Worm (Caenorhabditis elegans) whole organism, L2 larva: Measurements from ENCODE around the gene clec-219.

ENCODE experiments used
- C34F6.9 ChIP-seq: fragments of 150-350 bp; optimal IDR thresholded peaks from 2 replicates; lab custom pipeline; 2014; ENCODE audit warnings: missing biosample characterization, missing genetic modification characterization
- F13H6.1 ChIP-seq: sonication (generic microtip); optimal IDR thresholded peaks from 2 replicates; lab custom pipeline; 2016; ENCODE audit warnings: missing genetic modification characterization, missing compliant biosample characterization
- R02D3.7 ChIP-seq: fragments of 150-350 bp; optimal IDR thresholded peaks from 2 replicates; lab custom pipeline; 2014; ENCODE audit warnings: missing biosample characterization, missing genetic modification characterization
- ZK546.5 ChIP-seq: sonication (generic microtip); optimal IDR thresholded peaks from 2 replicates; lab custom pipeline; 2017; ENCODE audit warnings: missing biosample characterization, missing genetic modification characterization
- alr-1 ChIP-seq: fragments of 150-350 bp; optimal IDR thresholded peaks from 2 replicates; lab custom pipeline; 2014; ENCODE audit warnings: missing biosample characterization, missing genetic modification characterization
- ama-1 ChIP-seq: fragments of 150-350 bp; optimal IDR thresholded peaks from 2 replicates; lab custom pipeline; 2018; ENCODE audit warnings: inconsistent platforms
- ceh-16 ChIP-seq: fragments of 150-350 bp; optimal IDR thresholded peaks from 2 replicates; lab custom pipeline; 2014; ENCODE audit warnings: missing biosample characterization, missing genetic modification characterization
- ceh-82 ChIP-seq: fragments of 150-350 bp; optimal IDR thresholded peaks from 2 replicates; lab custom pipeline; 2014; ENCODE audit warnings: missing biosample characterization, missing genetic modification characterization
- crh-2 ChIP-seq: sonication (generic microtip); optimal IDR thresholded peaks from 2 replicates; lab custom pipeline; 2017; ENCODE audit warnings: missing biosample characterization, missing genetic modification characterization
- elt-1 ChIP-seq: fragments of 150-350 bp; optimal IDR thresholded peaks from 2 replicates; lab custom pipeline; 2014; ENCODE audit warnings: missing biosample characterization, missing genetic modification characterization
- elt-3 ChIP-seq: sonication (generic microtip); optimal IDR thresholded peaks from 2 replicates; lab custom pipeline; 2017; ENCODE audit warnings: missing biosample characterization, missing genetic modification characterization
- fos-1 ChIP-seq: fragments of 150-350 bp; optimal IDR thresholded peaks from 2 replicates; lab custom pipeline; 2014; ENCODE audit warnings: missing biosample characterization, missing genetic modification characterization
- gmeb-1 ChIP-seq: fragments of 150-350 bp; optimal IDR thresholded peaks from 2 replicates; lab custom pipeline; 2014; ENCODE audit warnings: missing biosample characterization, missing genetic modification characterization
- lin-13 ChIP-seq: fragments of 150-350 bp; optimal IDR thresholded peaks from 2 replicates; lab custom pipeline; 2014; ENCODE audit warnings: missing biosample characterization, missing genetic modification reagents, missing genetic modification characterization
- lin-39 ChIP-seq: fragments of 150-350 bp; optimal IDR thresholded peaks from 2 replicates; lab custom pipeline; 2014; ENCODE audit warnings: missing biosample characterization, missing genetic modification reagents, missing genetic modification characterization
- lsy-2 ChIP-seq, 2 experiments: fragments of 150-350 bp in 1 of 2; sonication (generic microtip) in 1 of 2; optimal IDR thresholded peaks; 2 replicates each; lab custom pipeline; 2014 to 2017; ENCODE audit warnings: missing biosample characterization in 2 of 2, missing genetic modification characterization in 2 of 2
- mab-5 ChIP-seq: fragments of 150-350 bp; optimal IDR thresholded peaks from 2 replicates; lab custom pipeline; 2014; ENCODE audit warnings: missing biosample characterization, missing genetic modification characterization
- mbf-1 ChIP-seq: sonication (generic microtip); optimal IDR thresholded peaks from 2 replicates; lab custom pipeline; 2017; ENCODE audit warnings: missing biosample characterization, missing genetic modification characterization
- mdl-1 ChIP-seq, 2 experiments: fragments of 150-350 bp in 1 of 2; sonication (generic microtip) in 1 of 2; optimal IDR thresholded peaks; 2 replicates each; lab custom pipeline; 2017; ENCODE audit warnings: missing biosample characterization in 2 of 2, missing genetic modification characterization in 2 of 2
- nhr-10 ChIP-seq: sonication (generic microtip); optimal IDR thresholded peaks from 2 replicates; lab custom pipeline; 2017; ENCODE audit warnings: missing biosample characterization, missing genetic modification characterization
- nhr-11 ChIP-seq: fragments of 150-350 bp; optimal IDR thresholded peaks from 2 replicates; lab custom pipeline; 2014; ENCODE audit warnings: missing biosample characterization, missing genetic modification characterization
- nhr-12 ChIP-seq: fragments of 150-350 bp; optimal IDR thresholded peaks from 2 replicates; lab custom pipeline; 2014; ENCODE audit warnings: missing biosample characterization, missing genetic modification characterization
- nhr-21 ChIP-seq: fragments of 150-350 bp; optimal IDR thresholded peaks from 2 replicates; lab custom pipeline; 2014; ENCODE audit warnings: missing biosample characterization, missing genetic modification characterization
- nhr-23 ChIP-seq: fragments of 150-350 bp; optimal IDR thresholded peaks from 2 replicates; lab custom pipeline; 2014; ENCODE audit warnings: missing biosample characterization, missing genetic modification reagents, missing genetic modification characterization
- nhr-237 ChIP-seq: fragments of 150-350 bp; optimal IDR thresholded peaks from 2 replicates; lab custom pipeline; 2014; ENCODE audit warnings: missing biosample characterization, missing genetic modification characterization
- nhr-25 ChIP-seq: fragments of 150-350 bp; sonication (generic microtip); optimal IDR thresholded peaks from 3 replicates; lab custom pipeline; 2014; ENCODE audit warnings: missing biosample characterization, missing genetic modification characterization
- nhr-6 ChIP-seq: fragments of 150-350 bp; optimal IDR thresholded peaks from 2 replicates; lab custom pipeline; 2014; ENCODE audit warnings: missing biosample characterization, missing genetic modification characterization
- nhr-77 ChIP-seq: fragments of 150-350 bp; optimal IDR thresholded peaks from 2 replicates; lab custom pipeline; 2014; ENCODE audit warnings: missing biosample characterization, missing genetic modification characterization
- skn-1 ChIP-seq: sonication (generic microtip); optimal IDR thresholded peaks from 2 replicates; lab custom pipeline; 2017; ENCODE audit warnings: missing biosample characterization, missing genetic modification characterization
- sma-9 ChIP-seq, 2 experiments: fragments of 150-350 bp in 1 of 2; sonication (generic microtip) in 1 of 2; optimal IDR thresholded peaks; 2 replicates each; lab custom pipeline; 2014 to 2016; ENCODE audit warnings: missing genetic modification characterization in 2 of 2, mild to moderate bottlenecking in 1 of 2, missing biosample characterization in 1 of 2, missing compliant biosample characterization in 1 of 2, missing genetic modification reagents in 1 of 2, moderate library complexity in 1 of 2
- snpc-4 ChIP-seq: fragments of 150-350 bp; optimal IDR thresholded peaks from 2 replicates; lab custom pipeline; 2014; ENCODE audit warnings: missing biosample characterization, missing genetic modification characterization
- unc-55 ChIP-seq: fragments of 150-350 bp; sonication (generic microtip); optimal IDR thresholded peaks from 3 replicates; lab custom pipeline; 2014; ENCODE audit warnings: missing biosample characterization, missing genetic modification reagents, missing genetic modification characterization
- zag-1 ChIP-seq: fragments of 150-350 bp; optimal IDR thresholded peaks from 2 replicates; lab custom pipeline; 2014; ENCODE audit warnings: missing biosample characterization, missing genetic modification characterization
- ztf-1 ChIP-seq: fragments of 200-800 bp; sonication (Bioruptor generic); conservative IDR thresholded peaks from 2 replicates; pipeline ENCODE4 v1.3.6; 2022; ENCODE audit warnings: missing genetic modification characterization, missing compliant biosample characterization
- ztf-11 ChIP-seq: sonication (generic microtip); optimal IDR thresholded peaks from 2 replicates; lab custom pipeline; 2017; ENCODE audit warnings: missing biosample characterization, missing genetic modification characterization

clec-219 gene

ce11 chrV:8349950-8350349, 31.7 kb downstream of the clec-219 start:
- TF ChIP-seq mbf-1: no peak

- TF ChIP-seq ztf-1 (no peak), nhr-21 (tag; lab: Kevin White, UChicago) (no peak), skn-1 (no peak), ceh-16 (no peak), nhr-12 (tag; lab: Kevin White, UChicago) (no peak), elt-1 (tag; lab: Kevin White, UChicago) (no peak), zag-1 (tag; lab: Kevin White, UChicago) (no peak), nhr-11 (tag; lab: Kevin White, UChicago) (no peak), C34F6.9 (tag; lab: Kevin White, UChicago) (no peak), ceh-82 (tag; lab: Kevin White, UChicago) (no peak), lin-39 (tag; lab: Kevin White, UChicago) (no peak), nhr-23 (tag; lab: Kevin White, UChicago) (no peak), ama-1 (no peak), mdl-1 (tag; optimal IDR thresholded peaks at IDR 0.05; lab: Kevin White, UChicago) (no peak), sma-9 (GFP tag; optimal IDR thresholded peaks at IDR 0.05; lab: Kevin White, UChicago) (no peak), sma-9 (tag; optimal IDR thresholded peaks at IDR 0.05; lab: Kevin White, UChicago) (no peak), ZK546.5 (no peak), alr-1 (tag; lab: Kevin White, UChicago) (no peak), nhr-237 (tag; lab: Kevin White, UChicago) (no peak)
Observed at ce11 chrV:8351371-8351770, 33.1 kb downstream of the clec-219 start, which contains the start of gene srsx-22. Gene srsx-22, plus strand, starts transcription at chrV:8351671.

- TF ChIP-seq mdl-1 (tag; optimal IDR thresholded peaks at IDR 0.05; lab: Kevin White, UChicago) (no peak), unc-55 (GFP tag; lab: Kevin White, UChicago) (no peak), mbf-1 (no peak), nhr-11 (tag; lab: Kevin White, UChicago) (no peak), nhr-21 (tag; lab: Kevin White, UChicago) (no peak), snpc-4 (tag; lab: Kevin White, UChicago) (no peak)
Observed at ce11 chrV:8355435-8356212, 37.4 kb downstream of the clec-219 start, which contains the start of gene mom-2. Gene mom-2, plus strand, starts transcription at chrV:8355988.

- no peak for TF ChIP-seq lin-13
- TF ChIP-seq ztf-11: no peak
- TF ChIP-seq fos-1 (tag; lab: Kevin White, UChicago): no peak
- no peak for TF ChIP-seq gmeb-1
- TF ChIP-seq ceh-82 (tag; lab: Kevin White, UChicago): no peak
- TF ChIP-seq elt-3 (tag; lab: Kevin White, UChicago): no peak
- TF ChIP-seq nhr-77: no peak
- TF ChIP-seq skn-1: no peak
- no peak for TF ChIP-seq sma-9 (GFP tag; optimal IDR thresholded peaks at IDR 0.05; lab: Kevin White, UChicago)
- TF ChIP-seq sma-9 (tag; optimal IDR thresholded peaks at IDR 0.05; lab: Kevin White, UChicago): no peak
- TF ChIP-seq mbf-1: no peak
- no peak for TF ChIP-seq lin-39 (tag; lab: Kevin White, UChicago)
- no peak for TF ChIP-seq nhr-6
- no peak for TF ChIP-seq nhr-25 (tag; lab: Kevin White, UChicago)
- TF ChIP-seq F13H6.1 (tag; lab: Kevin White, UChicago): no peak
- TF ChIP-seq ama-1: no peak
Observed at ce11 chrV:8357756-8358155, 39.5 kb downstream of the clec-219 start.

ce11 chrV:8358702-8359101, 40.5 kb downstream of the clec-219 start:
- TF ChIP-seq crh-2 (tag; lab: Kevin White, UChicago) (no peak), sma-9 (GFP tag; optimal IDR thresholded peaks at IDR 0.05; lab: Kevin White, UChicago) (no peak), sma-9 (tag; optimal IDR thresholded peaks at IDR 0.05; lab: Kevin White, UChicago) (no peak), ztf-1 (no peak), nhr-10 (tag; lab: Kevin White, UChicago) (no peak), mab-5 (tag; lab: Kevin White, UChicago) (no peak), nhr-25 (tag; lab: Kevin White, UChicago) (no peak), ceh-16 (no peak), ZK546.5 (no peak), R02D3.7 (no peak), lsy-2 (tag; optimal IDR thresholded peaks at IDR 0.05; lab: Kevin White, UChicago) (no peak), unc-55 (GFP tag; lab: Kevin White, UChicago) (no peak)
